Worm (Caenorhabditis elegans) whole organism, late embryonic: ENCODE measurements around the gene srh-72.

Experiments used
- ceh-14 ChIP-seq: sonication (generic microtip); optimal IDR thresholded peaks from 2 replicates; lab custom pipeline; 2016; ENCODE audit warnings: missing genotype, missing genetic modification characterization, missing compliant biosample characterization
- ceh-30 ChIP-seq: fragments of 150-350 bp; optimal IDR thresholded peaks from 2 replicates; lab custom pipeline; 2014; ENCODE audit warnings: missing biosample characterization, missing genetic modification characterization
- dmd-4 ChIP-seq: sonication (generic microtip); optimal IDR thresholded peaks from 2 replicates; lab custom pipeline; 2016; ENCODE audit warnings: borderline replicate concordance, missing genetic modification characterization, missing compliant biosample characterization
- elt-4 ChIP-seq: sonication (generic microtip); optimal IDR thresholded peaks from 2 replicates; lab custom pipeline; 2016; ENCODE audit warnings: missing genetic modification characterization, missing compliant biosample characterization
- fax-1 ChIP-seq: sonication (generic microtip); optimal IDR thresholded peaks from 2 replicates; lab custom pipeline; 2016; ENCODE audit warnings: missing genotype, missing genetic modification characterization, missing compliant biosample characterization
- fkh-10 ChIP-seq: fragments of 150-350 bp; optimal IDR thresholded peaks from 2 replicates; lab custom pipeline; 2014; ENCODE audit warnings: missing biosample characterization, missing genetic modification reagents, missing genetic modification characterization
- lin-11 ChIP-seq: fragments of 200-800 bp; sonication (Bioruptor generic); optimal IDR thresholded peaks from 2 replicates; lab custom pipeline; 2018; ENCODE audit warnings: mild to moderate bottlenecking, missing genetic modification characterization, missing compliant biosample characterization
- npax-4 ChIP-seq: sonication (generic microtip); optimal IDR thresholded peaks from 2 replicates; lab custom pipeline; 2016; ENCODE audit warnings: missing genetic modification characterization, missing compliant biosample characterization
- pqm-1 ChIP-seq: sonication (generic microtip); optimal IDR thresholded peaks from 2 replicates; lab custom pipeline; 2016; ENCODE audit warnings: missing genetic modification characterization, missing compliant biosample characterization

ce11 chrII:1653397-1653796 lies 13.0 kb upstream of the srh-72 start, which contains the start of gene fbxb-15:
- TF ChIP-seq pqm-1 (tag; lab: Kevin White, UChicago), result no peak
- no peak for TF ChIP-seq npax-4 (tag; lab: Kevin White, UChicago)
- TF ChIP-seq lin-11 (tag; lab: Kevin White, UChicago), result no peak
- no peak for TF ChIP-seq elt-4 (tag; lab: Kevin White, UChicago)
- no peak for TF ChIP-seq fax-1 (tag; lab: Kevin White, UChicago)
- no peak for TF ChIP-seq fkh-10
- no peak for TF ChIP-seq ceh-30 (tag; lab: Kevin White, UChicago)
- TF ChIP-seq dmd-4 (tag; lab: Kevin White, UChicago), result no peak
- no peak for TF ChIP-seq ceh-14 (tag; lab: Kevin White, UChicago)
